Worm (Caenorhabditis elegans) whole organism, L2 larva: ENCODE measurements around the gene B0491.6.

Experiments used
- R02D3.7 ChIP-seq: fragments of 150-350 bp; optimal IDR thresholded peaks from 2 replicates; lab custom pipeline; 2014; ENCODE audit warnings: missing biosample characterization, missing genetic modification characterization
- ZK546.5 ChIP-seq: sonication (generic microtip); optimal IDR thresholded peaks from 2 replicates; lab custom pipeline; 2017; ENCODE audit warnings: missing biosample characterization, missing genetic modification characterization
- lin-13 ChIP-seq: fragments of 150-350 bp; optimal IDR thresholded peaks from 2 replicates; lab custom pipeline; 2014; ENCODE audit warnings: missing biosample characterization, missing genetic modification reagents, missing genetic modification characterization

- no peak for TF ChIP-seq R02D3.7 (tag; lab: Kevin White, UChicago)
- TF ChIP-seq ZK546.5 (tag; lab: Kevin White, UChicago) = no peak
- TF ChIP-seq lin-13 (GFP tag; lab: Kevin White, UChicago) = no peak
Observed at ce11 chrII:11339507-11339906, 8.6 kb downstream of the B0491.6 start, which contains the start of gene rmd-3.
